Fruit fly (Drosophila melanogaster): ENCODE results near the gene Cyp6d5.

DNA sequence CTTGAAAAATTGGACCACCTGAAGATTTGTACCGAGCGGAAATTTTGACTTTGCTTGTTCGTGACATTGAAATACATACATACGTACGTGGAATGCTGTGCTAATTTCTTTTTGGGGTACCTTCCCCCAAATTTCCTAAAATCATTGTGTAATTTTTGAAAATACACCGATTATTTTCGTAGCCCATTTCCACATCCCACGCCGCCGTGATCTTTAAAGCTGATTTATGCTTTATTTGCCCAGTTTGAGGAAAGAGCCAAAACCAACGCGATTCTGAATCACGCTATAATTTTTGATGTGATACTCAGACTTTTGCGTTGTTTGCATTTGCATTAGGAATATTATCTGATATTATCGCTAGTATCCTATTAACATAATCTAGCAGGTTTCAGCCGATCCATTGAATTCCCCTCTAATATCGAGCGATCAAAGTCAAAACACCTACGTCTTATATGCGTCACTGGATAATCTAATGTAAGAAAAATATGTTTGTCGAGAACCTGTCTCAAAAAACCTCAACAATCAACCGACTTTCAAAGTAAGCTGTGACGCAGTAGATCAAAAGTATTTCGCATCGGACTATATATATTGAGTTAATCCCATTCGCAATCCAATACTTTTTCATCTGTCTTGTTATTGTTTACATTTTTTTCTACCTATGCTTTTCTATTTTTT lies 34.0 kb downstream of the Cyp6d5 start:
- no peak for TF ChIP-seq schlank (tag; optimal IDR thresholded peaks at IDR 0.05)
- TF ChIP-seq fd64A (GFP tag; optimal IDR thresholded peaks at IDR 0.05) = no peak
- no peak for TF ChIP-seq CG14667 (GFP tag; IDR thresholded peaks at IDR 0.05)
- no peak for TF ChIP-seq Hr39 (optimal IDR thresholded peaks at IDR 0.05)
- no peak for TF ChIP-seq stc (GFP tag; IDR thresholded peaks at IDR 0.05)
- no peak for TF ChIP-seq grn (GFP tag; optimal IDR thresholded peaks at IDR 0.05)

Measured in whole organism, embryonic.